Worm (Caenorhabditis elegans) whole organism, late embryonic: Measurements from ENCODE around the gene K07H8.5.

Source experiments
- ama-1 ChIP-seq: fragments of 150-350 bp; optimal IDR thresholded peaks from 2 replicates; lab custom pipeline; 2014
- ceh-14 ChIP-seq: sonication (generic microtip); optimal IDR thresholded peaks from 2 replicates; lab custom pipeline; 2016; ENCODE audit warnings: missing genotype, missing genetic modification characterization, missing compliant biosample characterization
- ceh-9 ChIP-seq: sonication (generic microtip); optimal IDR thresholded peaks from 2 replicates; lab custom pipeline; 2016; ENCODE audit warnings: mild to moderate bottlenecking, missing genetic modification characterization, inconsistent platforms, missing compliant biosample characterization
- ets-4 ChIP-seq: sonication (generic microtip); optimal IDR thresholded peaks from 2 replicates; lab custom pipeline; 2016; ENCODE audit warnings: missing genetic modification characterization, missing compliant biosample characterization
- hlh-30 ChIP-seq: sonication (generic microtip); optimal IDR thresholded peaks from 2 replicates; lab custom pipeline; 2017; ENCODE audit warnings: antibody characterized with exemption, missing genetic modification characterization, missing compliant biosample characterization; ENCODE audit not compliant: insufficient read depth
- pha-4 ChIP-seq: fragments of 150-350 bp; optimal IDR thresholded peaks from 2 replicates; lab custom pipeline; 2018; ENCODE audit warnings: missing biosample characterization, missing genetic modification reagents, missing genetic modification characterization
- unc-55 ChIP-seq: sonication (generic microtip); optimal IDR thresholded peaks from 2 replicates; lab custom pipeline; 2017; ENCODE audit warnings: missing biosample characterization, missing genetic modification reagents, missing genetic modification characterization

ce11 chrIV:8262671-8263070, 5.5 kb upstream of the K07H8.5 start:
- TF ChIP-seq ama-1 (lab: Kevin White, UChicago) = no peak
- TF ChIP-seq ceh-14 = no peak
- no peak for TF ChIP-seq pha-4
- TF ChIP-seq unc-55 = no peak
- TF ChIP-seq ceh-9 = no peak
- TF ChIP-seq ets-4 (tag; lab: Kevin White, UChicago) = no peak
- no peak for TF ChIP-seq hlh-30 (tag; lab: Kevin White, UChicago)
